Worm (Caenorhabditis elegans): ENCODE measurements around the gene Y37E11B.5.

Y37E11B.5 gene

ce11 chrIV:3636528-3637129, 38.3 kb upstream of the Y37E11B.5 start, which contains the start of gene madf-9 (continued):
- peak; percentile 39 for TF ChIP-seq attf-5 (GFP tag; optimal IDR thresholded peaks at IDR 0.05)
- TF ChIP-seq lin-35 (GFP tag; optimal IDR thresholded peaks at IDR 0.05): no peak
- TF ChIP-seq let-607 (tag; optimal IDR thresholded peaks at IDR 0.05): peak in 1 of 2 experiments; percentile 13
- peak; percentile 34 for TF ChIP-seq nhr-80 (tag; optimal IDR thresholded peaks at IDR 0.05)
- no peak for TF ChIP-seq ama-1 (optimal IDR thresholded peaks at IDR 0.05)
- no peak for TF ChIP-seq ama-1 (GFP tag; optimal IDR thresholded peaks at IDR 0.05)
- TF ChIP-seq mel-28 (tag; optimal IDR thresholded peaks at IDR 0.05; ENCODE audit: borderline replicate concordance): peak; percentile 57
- peak; percentile 15 for TF ChIP-seq ceh-79 (tag; optimal IDR thresholded peaks at IDR 0.05)
- TF ChIP-seq dox-1 (GFP tag; IDR thresholded peaks at IDR 0.05): peak; percentile 76; the same call in 1 of the 2 replicates
- peak; percentile 29 for TF ChIP-seq lin-54 (GFP tag; optimal IDR thresholded peaks at IDR 0.05)
- TF ChIP-seq ztf-25 (GFP tag; IDR thresholded peaks at IDR 0.05): no peak
- TF ChIP-seq snpc-4 (GFP tag; optimal IDR thresholded peaks at IDR 0.05): no peak
- peak in 2 of 4 experiments; percentile 42 to 55 for TF ChIP-seq snpc-4 (tag; optimal IDR thresholded peaks at IDR 0.05)
- TF ChIP-seq lin-40 (tag; optimal IDR thresholded peaks at IDR 0.05): peak; percentile 70
- TF ChIP-seq aptf-2 (GFP tag; conservative IDR thresholded peaks at IDR 0.05): no peak
- TF ChIP-seq madf-10 (tag; optimal IDR thresholded peaks at IDR 0.05): no peak
- TF ChIP-seq cebp-1 (GFP tag; IDR thresholded peaks at IDR 0.05): no peak
- TF ChIP-seq cebp-1 (tag; optimal IDR thresholded peaks at IDR 0.05): peak; percentile 83
- TF ChIP-seq egrh-3 (GFP tag; IDR thresholded peaks at IDR 0.05): peak; percentile 97
- TF ChIP-seq hmg-1.2 (GFP tag; IDR thresholded peaks at IDR 0.05): peak; percentile 75
- TF ChIP-seq lsl-1 (GFP tag; optimal IDR thresholded peaks at IDR 0.05): no peak
- TF ChIP-seq Y95B8A.8 (GFP tag; IDR thresholded peaks at IDR 0.05): no peak

DNA sequence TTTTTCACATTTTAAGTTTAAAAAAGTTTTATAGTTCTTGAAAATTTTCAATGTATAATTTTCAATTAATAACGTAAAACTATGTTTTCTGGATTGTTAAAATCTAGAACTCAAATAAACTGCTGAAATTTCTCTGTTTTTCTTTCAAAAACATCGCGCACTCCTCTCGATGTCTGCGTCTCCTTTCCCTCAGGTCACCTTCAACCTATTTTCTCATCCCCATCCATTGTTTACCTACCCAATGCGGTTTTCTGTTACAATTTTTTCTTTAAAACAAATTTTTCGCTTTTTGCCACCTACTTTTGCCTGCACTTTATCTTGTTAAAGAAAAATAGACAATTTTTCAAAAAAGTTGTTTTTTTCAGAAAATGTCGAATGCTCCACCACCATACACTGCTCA, 34.9 kb upstream of the Y37E11B.5 start, which contains the start of gene ZC416.2:
TSS of gene ZC416.2 (plus strand) at position 366 of the 400 bp plus-strand sequence.
- TF ChIP-seq hmg-1.2 (GFP tag; IDR thresholded peaks at IDR 0.05) (peak; percentile 50; the same call in 1 of the 2 replicates), sea-2 (GFP tag; IDR thresholded peaks at IDR 0.05) (no peak)

ce11 chrIV:3632475-3632874, 34.1 kb upstream of the Y37E11B.5 start:
- TF ChIP-seq ZK185.1 (tag; optimal IDR thresholded peaks at IDR 0.05; ENCODE audit: poor library complexity, severe bottlenecking) (no peak), F10E7.11 (tag; optimal IDR thresholded peaks at IDR 0.05) (no peak), F33H1.4 (GFP tag; IDR thresholded peaks at IDR 0.05) (no peak), dpff-1 (tag; optimal IDR thresholded peaks at IDR 0.05) (no peak), sea-2 (GFP tag; IDR thresholded peaks at IDR 0.05) (no peak), unc-130 (GFP tag; optimal IDR thresholded peaks at IDR 0.05) (no peak), aptf-3 (GFP tag; IDR thresholded peaks at IDR 0.05) (no peak), nfya-2 (GFP tag; IDR thresholded peaks at IDR 0.05) (no peak), F57C9.4 (tag; optimal IDR thresholded peaks at IDR 0.05) (no peak), attf-5 (GFP tag; optimal IDR thresholded peaks at IDR 0.05) (no peak), nhr-179 (tag; optimal IDR thresholded peaks at IDR 0.05) (no peak), mel-28 (tag; optimal IDR thresholded peaks at IDR 0.05; ENCODE audit: borderline replicate concordance) (no peak), lir-1 (GFP tag; conservative IDR thresholded peaks at IDR 0.05) (no peak), ceh-40 (GFP tag; IDR thresholded peaks at IDR 0.05) (no peak), F55B11.4 (tag; optimal IDR thresholded peaks at IDR 0.05; ENCODE audit: borderline replicate concordance, insufficient read depth) (no peak), rcor-1 (GFP tag; IDR thresholded peaks at IDR 0.05) (no peak), F57A8.1 (GFP tag; optimal IDR thresholded peaks at IDR 0.05) (no peak), pha-4 (tag; optimal IDR thresholded peaks at IDR 0.05) (no peak), ccch-3 (GFP tag; optimal IDR thresholded peaks at IDR 0.05) (no peak)
